Worm (Caenorhabditis elegans) whole organism, L4 larva: ENCODE data around the gene T14A8.2.

ENCODE experiments used
- D1046.2 ChIP-seq: fragments of 200-800 bp; sonication (Bioruptor generic); IDR thresholded peaks from 2 replicates; pipeline ENCODE4 v1.3.6; 2022; ENCODE audit warnings: missing genetic modification characterization, missing compliant biosample characterization
- F49E8.2 ChIP-seq: sonication (generic microtip); optimal IDR thresholded peaks from 2 replicates; lab custom pipeline; 2016; ENCODE audit warnings: missing compliant biosample characterization, mild to moderate bottlenecking, missing genetic modification characterization, borderline replicate concordance
- T20F7.1 ChIP-seq: fragments of 200-800 bp; sonication (Bioruptor generic); optimal IDR thresholded peaks from 2 replicates; lab custom pipeline; 2018; ENCODE audit warnings: mild to moderate bottlenecking, missing genetic modification characterization, missing compliant biosample characterization
- T26A8.4 ChIP-seq: fragments of 200-800 bp; sonication (Bioruptor generic); IDR thresholded peaks from 2 replicates; pipeline ENCODE4 v1.3.6; 2022; ENCODE audit warnings: missing genetic modification characterization, missing compliant biosample characterization
- Y105C5A.15 ChIP-seq: fragments of 200-800 bp; sonication (Bioruptor generic); IDR thresholded peaks from 2 replicates; pipeline ENCODE4 v1.3.6; 2022; ENCODE audit warnings: missing genetic modification characterization, missing compliant biosample characterization
- ZK546.5 ChIP-seq, 2 experiments: sonication (generic microtip); optimal IDR thresholded peaks; 2 replicates each; lab custom pipeline; 2017; ENCODE audit warnings: missing biosample characterization in 2 of 2, missing genetic modification characterization in 2 of 2
- arid-1 ChIP-seq: fragments of 200-800 bp; sonication (Bioruptor generic); conservative IDR thresholded peaks from 2 replicates; pipeline ENCODE4 v1.3.6; 2022; ENCODE audit warnings: missing genetic modification reagents, missing genetic modification characterization, missing compliant biosample characterization
- ceh-82 ChIP-seq: sonication (generic microtip); optimal IDR thresholded peaks from 2 replicates; lab custom pipeline; 2017; ENCODE audit warnings: missing biosample characterization, missing genetic modification characterization
- daf-16 ChIP-seq, 3 experiments: sonication (generic microtip); optimal IDR thresholded peaks; 2 replicates each; lab custom pipeline; 2016 to 2017; ENCODE audit warnings: missing genetic modification characterization in 3 of 3, missing genetic modification reagents in 3 of 3, mild to moderate bottlenecking in 2 of 3, missing compliant biosample characterization in 2 of 3, missing biosample characterization in 1 of 3, moderate library complexity in 1 of 3
- dmd-6 ChIP-seq: fragments of 200-800 bp; sonication (Bioruptor generic); IDR thresholded peaks from 2 replicates; pipeline ENCODE4 v1.3.6; 2022; ENCODE audit warnings: missing genetic modification reagents, missing genetic modification characterization, missing compliant biosample characterization
- duxl-1 ChIP-seq: sonication (generic microtip); optimal IDR thresholded peaks from 2 replicates; lab custom pipeline; 2016; ENCODE audit warnings: mild to moderate bottlenecking, missing genetic modification characterization, moderate library complexity, missing compliant biosample characterization; ENCODE audit not compliant: poor library complexity
- dve-1 ChIP-seq: sonication (generic microtip); optimal IDR thresholded peaks from 2 replicates; lab custom pipeline; 2017; ENCODE audit warnings: antibody characterized with exemption, mild to moderate bottlenecking, missing genetic modification characterization, missing compliant biosample characterization; ENCODE audit not compliant: insufficient read depth
- hlh-11 ChIP-seq: fragments of 200-800 bp; sonication (Bioruptor generic); optimal IDR thresholded peaks from 2 replicates; lab custom pipeline; 2018; ENCODE audit warnings: mild to moderate bottlenecking, missing genetic modification characterization, missing compliant biosample characterization
- hlh-30 ChIP-seq: sonication (generic microtip); optimal IDR thresholded peaks from 2 replicates; lab custom pipeline; 2017; ENCODE audit warnings: antibody characterized with exemption, mild to moderate bottlenecking, missing genetic modification characterization, missing compliant biosample characterization; ENCODE audit not compliant: insufficient read depth
- lim-7 ChIP-seq: fragments of 200-800 bp; sonication (Bioruptor generic); IDR thresholded peaks from 2 replicates; pipeline ENCODE4 v1.3.6; 2022; ENCODE audit warnings: missing genetic modification characterization, missing compliant biosample characterization
- lin-1 ChIP-seq: fragments of 200-800 bp; sonication (Bioruptor generic); IDR thresholded peaks from 2 replicates; pipeline ENCODE4 v1.3.6; 2022; ENCODE audit warnings: missing genetic modification reagents, missing genetic modification characterization, missing compliant biosample characterization
- lin-13 ChIP-seq: fragments of 150-350 bp; optimal IDR thresholded peaks from 2 replicates; lab custom pipeline; 2014; ENCODE audit warnings: missing biosample characterization, missing genetic modification reagents, missing genetic modification characterization
- lsy-2 ChIP-seq, 2 experiments: fragments of 150-350 bp in 1 of 2; sonication (generic microtip) in 1 of 2; optimal IDR thresholded peaks; 2 replicates each; lab custom pipeline; 2014 to 2017; ENCODE audit warnings: missing biosample characterization in 2 of 2, missing genetic modification characterization in 2 of 2
- mdl-1 ChIP-seq, 2 experiments: fragments of 150-350 bp in 1 of 2; sonication (generic microtip) in 1 of 2; optimal IDR thresholded peaks; 2 replicates each; lab custom pipeline; 2014 to 2017; ENCODE audit warnings: missing biosample characterization in 2 of 2, missing genetic modification characterization in 2 of 2
- mdt-29 ChIP-seq: fragments of 200-800 bp; sonication (Bioruptor generic); IDR thresholded peaks from 2 replicates; pipeline ENCODE4 v1.3.6; 2022; ENCODE audit warnings: missing genetic modification reagents, missing genetic modification characterization, missing compliant biosample characterization
- mep-1 ChIP-seq: fragments of 150-350 bp; sonication (generic microtip); optimal IDR thresholded peaks from 3 replicates; lab custom pipeline; 2014; ENCODE audit warnings: missing biosample characterization, missing genetic modification characterization
- mxl-3 ChIP-seq: fragments of 200-800 bp; sonication (Bioruptor generic); optimal IDR thresholded peaks from 2 replicates; lab custom pipeline; 2018; ENCODE audit warnings: mild to moderate bottlenecking, missing genetic modification characterization, missing compliant biosample characterization
- nhr-10 ChIP-seq: fragments of 150-350 bp; optimal IDR thresholded peaks from 2 replicates; lab custom pipeline; 2014; ENCODE audit warnings: missing biosample characterization, missing genetic modification characterization
- nhr-102 ChIP-seq: sonication (generic microtip); optimal IDR thresholded peaks from 2 replicates; lab custom pipeline; 2016; ENCODE audit warnings: mild to moderate bottlenecking, missing genetic modification characterization, moderate library complexity, missing compliant biosample characterization
- nhr-11 ChIP-seq: fragments of 150-350 bp; optimal IDR thresholded peaks from 2 replicates; lab custom pipeline; 2014; ENCODE audit warnings: missing biosample characterization, missing genetic modification characterization
- nhr-28 ChIP-seq: fragments of 150-350 bp; optimal IDR thresholded peaks from 2 replicates; lab custom pipeline; 2014; ENCODE audit warnings: missing biosample characterization, missing genetic modification characterization
- nhr-41 ChIP-seq: fragments of 200-800 bp; sonication (Bioruptor generic); IDR thresholded peaks from 2 replicates; pipeline ENCODE4 v1.3.6; 2022; ENCODE audit warnings: missing genetic modification reagents, missing genetic modification characterization, missing compliant biosample characterization
- nhr-48 ChIP-seq: sonication (generic microtip); optimal IDR thresholded peaks from 2 replicates; lab custom pipeline; 2016; ENCODE audit warnings: mild to moderate bottlenecking, missing genetic modification characterization, missing compliant biosample characterization
- nhr-76 ChIP-seq: fragments of 150-350 bp; optimal IDR thresholded peaks from 2 replicates; lab custom pipeline; 2014; ENCODE audit warnings: missing biosample characterization, missing genetic modification characterization
- nhr-77 ChIP-seq: fragments of 150-350 bp; optimal IDR thresholded peaks from 2 replicates; lab custom pipeline; 2014; ENCODE audit warnings: missing biosample characterization, missing genetic modification characterization
- php-3 ChIP-seq: fragments of 200-800 bp; sonication (Bioruptor generic); IDR thresholded peaks from 2 replicates; pipeline ENCODE4 v1.3.6; 2022; ENCODE audit warnings: missing genetic modification reagents, missing genetic modification characterization, missing compliant biosample characterization
- pqm-1 ChIP-seq: sonication (generic microtip); optimal IDR thresholded peaks from 2 replicates; lab custom pipeline; 2017; ENCODE audit warnings: missing biosample characterization, missing genetic modification characterization
- saeg-2 ChIP-seq: fragments of 200-800 bp; sonication (Bioruptor generic); IDR thresholded peaks from 2 replicates; pipeline ENCODE4 v1.3.6; 2022; ENCODE audit warnings: missing genetic modification reagents, missing genetic modification characterization, missing compliant biosample characterization
- set-16 ChIP-seq: fragments of 200-800 bp; sonication (Bioruptor generic); IDR thresholded peaks from 2 replicates; pipeline ENCODE4 v1.3.6; 2022; ENCODE audit warnings: missing genetic modification reagents, missing genetic modification characterization, missing compliant biosample characterization
- snpc-1.2 ChIP-seq: fragments of 200-800 bp; sonication (Bioruptor generic); IDR thresholded peaks from 2 replicates; pipeline ENCODE4 v1.3.6; 2022; ENCODE audit warnings: missing genetic modification reagents, missing genetic modification characterization, missing compliant biosample characterization
- snpc-4 ChIP-seq: fragments of 150-350 bp; optimal IDR thresholded peaks from 2 replicates; lab custom pipeline; 2014; ENCODE audit warnings: missing biosample characterization, missing genetic modification characterization
- spr-3 ChIP-seq: fragments of 200-800 bp; sonication (Bioruptor generic); optimal IDR thresholded peaks from 2 replicates; lab custom pipeline; 2018; ENCODE audit warnings: mild to moderate bottlenecking, missing genetic modification characterization, missing compliant biosample characterization
- unc-39 ChIP-seq: sonication (generic microtip); optimal IDR thresholded peaks from 2 replicates; lab custom pipeline; 2017; ENCODE audit warnings: missing biosample characterization, missing genetic modification characterization
- unc-62 ChIP-seq, 3 experiments: fragments of 150-350 bp in 1 of 3; sonication (generic microtip); optimal IDR thresholded peaks in 2 of 3; peaks in 1 of 3; 1 replicate in 1 of 3; 2 replicates in 2 of 3; lab custom pipeline; 2014 to 2017; ENCODE audit warnings: missing biosample characterization in 3 of 3, missing genetic modification characterization in 3 of 3, missing genetic modification reagents in 3 of 3, missing genotype in 1 of 3
- zfp-2 ChIP-seq: sonication (generic microtip); optimal IDR thresholded peaks from 2 replicates; lab custom pipeline; 2016; ENCODE audit warnings: mild to moderate bottlenecking, missing genetic modification characterization, missing compliant biosample characterization
- zip-11 ChIP-seq: fragments of 200-800 bp; sonication (Bioruptor generic); IDR thresholded peaks from 2 replicates; pipeline ENCODE4 v1.3.6; 2022; ENCODE audit warnings: missing genetic modification characterization, missing compliant biosample characterization
- ztf-11 ChIP-seq: fragments of 150-350 bp; optimal IDR thresholded peaks from 2 replicates; lab custom pipeline; 2014; ENCODE audit warnings: missing biosample characterization, missing genetic modification characterization
- ztf-7 ChIP-seq: fragments of 150-350 bp; optimal IDR thresholded peaks from 2 replicates; lab custom pipeline; 2014; ENCODE audit warnings: missing biosample characterization, missing genetic modification characterization

T14A8.2 gene

DNA sequence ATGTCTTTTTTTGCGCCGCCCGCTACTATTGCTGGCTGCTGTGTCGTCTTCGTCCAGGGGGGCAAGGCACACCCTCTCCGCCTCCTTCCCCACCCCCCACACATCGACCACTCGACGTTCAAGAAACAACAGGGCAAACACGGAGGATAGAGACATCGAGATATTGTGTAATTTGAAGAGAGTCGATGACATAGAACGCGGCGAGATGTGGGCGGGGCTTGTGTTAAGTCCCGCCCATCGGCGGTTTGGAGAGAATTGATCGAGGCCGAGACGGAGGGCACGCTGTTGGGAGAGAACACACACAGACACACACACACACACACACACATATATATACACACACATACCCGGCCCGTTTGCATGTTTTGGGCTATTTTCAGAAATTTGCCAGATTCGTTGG lies 23.2 kb upstream of the T14A8.2 start (continued):
- TF ChIP-seq lim-7 (GFP tag; lab: Robert Waterston, UW) (no peak), snpc-4 (tag; lab: Kevin White, UChicago) (no peak), nhr-10 (no peak), nhr-76 (tag; lab: Kevin White, UChicago) (no peak), nhr-77 (tag; lab: Kevin White, UChicago) (peak; percentile 37), F49E8.2 (tag; lab: Kevin White, UChicago) (no peak), nhr-48 (peak; percentile 52), spr-3 (no peak), zfp-2 (tag; lab: Kevin White, UChicago) (no peak), ztf-11 (tag; lab: Kevin White, UChicago) (no peak), snpc-1.2 (GFP tag; lab: Robert Waterston, UW) (no peak), ztf-7 (peak; percentile 31), saeg-2 (GFP tag; lab: Robert Waterston, UW) (no peak), mdt-29 (GFP tag; lab: Robert Waterston, UW) (no peak), dve-1 (tag; lab: Kevin White, UChicago) (peak; percentile 77), mxl-3 (GFP tag; lab: Kevin White, UChicago) (peak; percentile 82), ceh-82 (tag; lab: Kevin White, UChicago) (no peak)

DNA sequence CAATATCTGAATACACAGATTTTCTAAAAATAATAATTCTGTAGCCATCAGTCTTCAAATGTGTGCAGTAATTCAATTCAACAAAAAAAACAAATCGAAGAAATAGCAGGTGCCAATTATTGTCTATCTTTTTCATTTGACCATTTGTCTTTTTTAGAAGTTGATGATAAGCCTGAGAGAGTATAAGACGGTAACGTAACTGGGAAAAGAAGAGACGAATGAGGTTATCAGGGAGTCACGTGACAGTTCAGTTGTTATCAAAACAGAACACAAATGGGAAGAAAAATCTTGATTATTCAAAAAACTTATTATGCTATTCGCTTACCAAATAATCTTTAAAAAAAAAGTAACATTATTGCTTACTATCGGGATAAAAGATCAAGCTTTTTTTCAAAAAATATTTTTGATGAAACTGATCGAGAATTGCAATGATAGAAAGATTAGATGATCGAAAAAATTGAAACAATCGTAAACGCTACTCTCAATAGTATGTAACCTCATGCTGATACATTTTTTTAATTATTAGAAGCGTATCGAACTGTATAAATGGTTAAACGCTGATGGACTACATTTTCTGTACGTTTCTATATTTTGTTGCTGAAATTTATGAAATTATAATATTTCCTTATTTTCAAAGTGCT lies 22.0 kb upstream of the T14A8.2 start:
- TF ChIP-seq daf-16 (GFP tag; optimal IDR thresholded peaks at IDR 0.05; lab: Kevin White, UChicago) (peak in 1 of 2 experiments; percentile 4), daf-16 (tag; optimal IDR thresholded peaks at IDR 0.05; lab: Kevin White, UChicago) (peak; percentile 94), ZK546.5 (tag; optimal IDR thresholded peaks at IDR 0.05; lab: Kevin White, UChicago) (no peak), php-3 (GFP tag; lab: Robert Waterston, UW) (peak; percentile 48; the same call in 1 of the 2 replicates), unc-39 (no peak), arid-1 (GFP tag; lab: Robert Waterston, UW) (no peak), mdl-1 (tag; optimal IDR thresholded peaks at IDR 0.05; lab: Kevin White, UChicago) (peak in 1 of 2 experiments; percentile 38), T20F7.1 (GFP tag; lab: Kevin White, UChicago) (peak; percentile 10), nhr-102 (tag; lab: Kevin White, UChicago) (peak; percentile 57), nhr-77 (tag; lab: Kevin White, UChicago) (peak; percentile 56), nhr-11 (tag; lab: Kevin White, UChicago) (no peak), lin-13 (no peak), lin-1 (GFP tag; lab: Robert Waterston, UW) (0 out of 2 replicates have a peak, but pooled peaks have one; percentile 44), pqm-1 (peak; percentile 69), nhr-28 (tag; lab: Kevin White, UChicago) (peak; percentile 71), duxl-1 (peak; percentile 17), mep-1 (tag; lab: Kevin White, UChicago) (peak; percentile 39), Y105C5A.15 (GFP tag; lab: Robert Waterston, UW) (no peak), T26A8.4 (GFP tag; lab: Robert Waterston, UW) (peak; percentile 42; the same call in 1 of the 2 replicates), dve-1 (tag; lab: Kevin White, UChicago) (peak; percentile 89), lsy-2 (tag; optimal IDR thresholded peaks at IDR 0.05; lab: Kevin White, UChicago) (peak in 1 of 2 experiments; percentile 21), nhr-41 (GFP tag; lab: Robert Waterston, UW) (0 out of 2 replicates have a peak, but pooled peaks have one; percentile 15), nhr-10 (no peak), D1046.2 (GFP tag; lab: Robert Waterston, UW) (no peak), zip-11 (GFP tag; lab: Robert Waterston, UW) (no peak), hlh-30 (tag; lab: Kevin White, UChicago) (peak; percentile 77), zfp-2 (tag; lab: Kevin White, UChicago) (no peak), set-16 (no peak), dmd-6 (peak; percentile 87), nhr-48 (peak; percentile 19), hlh-11 (tag; lab: Kevin White, UChicago) (peak; percentile 85), unc-62 (GFP tag; optimal IDR thresholded peaks at IDR 0.05 in 1 of 2; lab: Kevin White, UChicago) (peak in 1 of 2 experiments; percentile 95), unc-62 (tag; optimal IDR thresholded peaks at IDR 0.05; lab: Kevin White, UChicago) (no peak)
